Worm (Caenorhabditis elegans): ENCODE results near the gene wdr-48.

wdr-48 gene

ce11 chrIII:4595771-4596227 lies 17.1 kb downstream of the wdr-48 start, which contains the start of gene asb-1 (continued):
- TF ChIP-seq sptf-2 (GFP tag; optimal IDR thresholded peaks at IDR 0.05) (no peak), sdz-38 (tag; optimal IDR thresholded peaks at IDR 0.05) (no peak), aptf-3 (GFP tag; IDR thresholded peaks at IDR 0.05) (no peak), athp-1 (tag; optimal IDR thresholded peaks at IDR 0.05) (no peak), dox-1 (GFP tag; IDR thresholded peaks at IDR 0.05) (no peak), madf-10 (tag; optimal IDR thresholded peaks at IDR 0.05) (no peak), F10E7.11 (tag; optimal IDR thresholded peaks at IDR 0.05) (no peak), madf-3 (GFP tag; IDR thresholded peaks at IDR 0.05) (0 out of 2 replicates have a peak, but pooled peaks have one; percentile 20), attf-6 (GFP tag; IDR thresholded peaks at IDR 0.05) (no peak), F22D6.2 (tag; optimal IDR thresholded peaks at IDR 0.05) (no peak), Y79H2A.3 (GFP tag; conservative IDR thresholded peaks at IDR 0.05) (no peak), ceh-100 (GFP tag; IDR thresholded peaks at IDR 0.05) (no peak), D2030.7 (GFP tag; IDR thresholded peaks at IDR 0.05) (peak; percentile 59), hlh-12 (tag; optimal IDR thresholded peaks at IDR 0.05) (no peak), akir-1 (GFP tag; optimal IDR thresholded peaks at IDR 0.05) (no peak), lin-40 (tag; optimal IDR thresholded peaks at IDR 0.05) (no peak), C17E4.6 (GFP tag; IDR thresholded peaks at IDR 0.05) (no peak), dpff-1 (tag; optimal IDR thresholded peaks at IDR 0.05) (no peak), lsy-27 (tag; optimal IDR thresholded peaks at IDR 0.05; ENCODE audit: borderline replicate concordance, insufficient read depth) (no peak), hrde-1 (tag; optimal IDR thresholded peaks at IDR 0.05; ENCODE audit: borderline replicate concordance) (no peak), nhr-27 (tag; optimal IDR thresholded peaks at IDR 0.05) (no peak), ztf-28 (GFP tag; IDR thresholded peaks at IDR 0.05) (0 out of 2 replicates have a peak, but pooled peaks have one; percentile 18), B0035.1 (tag; optimal IDR thresholded peaks at IDR 0.05) (no peak), atf-7 (tag; optimal IDR thresholded peaks at IDR 0.05) (no peak), lin-35 (GFP tag; optimal IDR thresholded peaks at IDR 0.05) (no peak), ceh-79 (tag; optimal IDR thresholded peaks at IDR 0.05) (no peak), hmg-1.2 (GFP tag; IDR thresholded peaks at IDR 0.05) (0 out of 2 replicates have a peak, but pooled peaks have one; percentile 13), cebp-2 (GFP tag; IDR thresholded peaks at IDR 0.05) (no peak), lin-26 (GFP tag; IDR thresholded peaks at IDR 0.05) (no peak), lag-1 (GFP tag; IDR thresholded peaks at IDR 0.05) (no peak), F57A8.1 (GFP tag; optimal IDR thresholded peaks at IDR 0.05) (no peak), F23B12.7 (tag; optimal IDR thresholded peaks at IDR 0.05; ENCODE audit: insufficient read depth) (peak; percentile 45), K11D2.4 (GFP tag; IDR thresholded peaks at IDR 0.05) (no peak), ceh-27 (GFP tag; optimal IDR thresholded peaks at IDR 0.05) (no peak), madf-8 (GFP tag; conservative IDR thresholded peaks at IDR 0.05) (peak; percentile 72), ztf-3 (GFP tag; optimal IDR thresholded peaks at IDR 0.05) (no peak), gei-17 (GFP tag; optimal IDR thresholded peaks at IDR 0.05) (no peak), F37B4.10 (GFP tag; IDR thresholded peaks at IDR 0.05) (no peak), T07F8.4 (tag; optimal IDR thresholded peaks at IDR 0.05) (no peak), let-526 (GFP tag; IDR thresholded peaks at IDR 0.05) (no peak), rpc-1 (optimal IDR thresholded peaks at IDR 0.05) (no peak), rpc-1 (tag; optimal IDR thresholded peaks at IDR 0.05) (no peak), egrh-3 (GFP tag; IDR thresholded peaks at IDR 0.05) (no peak), Y53F4B.3 (GFP tag; IDR thresholded peaks at IDR 0.05) (no peak), madf-6 (GFP tag; IDR thresholded peaks at IDR 0.05) (peak; percentile 90), nhr-120 (GFP tag; IDR thresholded peaks at IDR 0.05) (no peak), attf-3 (GFP tag; conservative IDR thresholded peaks at IDR 0.05) (no peak), ekl-4 (GFP tag; IDR thresholded peaks at IDR 0.05) (no peak), Y56A3A.18 (GFP tag; IDR thresholded peaks at IDR 0.05) (no peak), tbx-9 (tag; optimal IDR thresholded peaks at IDR 0.05; ENCODE audit: borderline replicate concordance) (no peak)

Measured in whole organism, young adult.